Worm (Caenorhabditis elegans): Measurements from ENCODE around the gene clec-4.

Gene clec-4

DNA sequence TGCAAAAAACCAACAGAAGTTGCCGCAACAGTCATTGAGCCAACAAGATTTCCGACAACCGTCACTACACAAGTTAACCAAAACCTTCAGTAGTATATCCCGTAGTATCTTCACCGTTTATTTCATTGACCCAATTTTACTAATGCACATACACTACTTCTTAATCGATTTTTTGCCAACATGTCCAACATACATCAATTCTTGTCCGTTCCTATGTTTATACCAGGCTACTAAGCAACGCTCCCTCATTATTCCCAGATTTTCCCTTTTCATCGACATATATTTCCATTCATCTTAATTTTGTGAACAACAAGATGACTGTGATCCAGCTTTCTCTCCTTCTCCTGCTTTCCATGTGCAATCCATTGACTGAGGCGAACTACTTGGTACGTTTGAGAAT is 15.1 kb downstream of the clec-4 start, which contains the start of gene F49C5.7:
Gene F49C5.7 (plus strand): TSS at position 301 of the 400 bp plus-strand sequence.
- TF ChIP-seq fkh-10 (GFP tag; optimal IDR thresholded peaks at IDR 0.05): no peak
- no peak for TF ChIP-seq nhr-76 (tag; optimal IDR thresholded peaks at IDR 0.05)
- no peak for TF ChIP-seq pqm-1 (tag; optimal IDR thresholded peaks at IDR 0.05)
- no peak for TF ChIP-seq nhr-19 (GFP tag; conservative IDR thresholded peaks at IDR 0.05)
- no peak for TF ChIP-seq hpl-2 (GFP tag; optimal IDR thresholded peaks at IDR 0.05)
- no peak for TF ChIP-seq unc-30 (tag; optimal IDR thresholded peaks at IDR 0.05)
- TF ChIP-seq alr-1 (tag; optimal IDR thresholded peaks at IDR 0.05; ENCODE audit: borderline replicate concordance): no peak
- no peak for TF ChIP-seq snu-23 (GFP tag; optimal IDR thresholded peaks at IDR 0.05)
- no peak for TF ChIP-seq aha-1 (tag; optimal IDR thresholded peaks at IDR 0.05)
- no peak for TF ChIP-seq unc-98 (GFP tag; IDR thresholded peaks at IDR 0.05)
- no peak for TF ChIP-seq sox-4 (tag; optimal IDR thresholded peaks at IDR 0.05)
- no peak for TF ChIP-seq nhr-77 (tag; optimal IDR thresholded peaks at IDR 0.05)

ce11 chrII:12560210-12560609 is 20.7 kb downstream of the clec-4 start, which contains the start of gene F49C5.12:
Gene F49C5.12, minus strand, starts transcription at chrII:12560310.
- TF ChIP-seq grh-1 (GFP tag; IDR thresholded peaks at IDR 0.05) (no peak), unc-130 (tag; optimal IDR thresholded peaks at IDR 0.05) (no peak), nhr-237 (tag; optimal IDR thresholded peaks at IDR 0.05) (no peak)

DNA sequence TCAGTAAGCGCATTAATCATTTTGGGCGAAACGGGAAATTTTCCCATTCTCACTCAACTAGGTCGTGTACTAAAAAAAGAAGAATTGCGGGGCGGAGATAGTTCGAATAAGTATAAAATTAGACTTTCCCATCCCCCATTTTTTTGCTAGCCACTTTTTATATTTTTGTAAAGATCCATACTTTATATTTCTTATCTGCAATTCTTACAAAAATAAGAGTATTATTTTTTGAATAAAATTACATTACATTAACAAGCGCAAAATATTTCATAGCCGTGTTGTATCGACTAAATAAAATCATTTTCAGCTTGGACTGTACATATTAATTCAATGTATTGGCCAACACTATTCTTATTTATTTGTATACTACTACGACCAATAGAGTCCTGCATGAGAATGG is 25.3 kb downstream of the clec-4 start, which contains the start of gene F49C5.11:
Gene F49C5.11 (plus strand): TSS at position 301 of the 400 bp plus-strand sequence.
- TF ChIP-seq nhr-84 (tag; optimal IDR thresholded peaks at IDR 0.05) (no peak), zip-4 (GFP tag; optimal IDR thresholded peaks at IDR 0.05) (no peak), efl-3 (GFP tag; optimal IDR thresholded peaks at IDR 0.05) (no peak), ceh-8 (GFP tag; optimal IDR thresholded peaks at IDR 0.05) (no peak), lin-39 (tag; optimal IDR thresholded peaks at IDR 0.05) (no peak), sup-37 (GFP tag; optimal IDR thresholded peaks at IDR 0.05) (no peak), lin-14 (GFP tag; optimal IDR thresholded peaks at IDR 0.05) (no peak), irx-1 (tag; optimal IDR thresholded peaks at IDR 0.05) (no peak), nhr-19 (GFP tag; conservative IDR thresholded peaks at IDR 0.05) (no peak)

DNA sequence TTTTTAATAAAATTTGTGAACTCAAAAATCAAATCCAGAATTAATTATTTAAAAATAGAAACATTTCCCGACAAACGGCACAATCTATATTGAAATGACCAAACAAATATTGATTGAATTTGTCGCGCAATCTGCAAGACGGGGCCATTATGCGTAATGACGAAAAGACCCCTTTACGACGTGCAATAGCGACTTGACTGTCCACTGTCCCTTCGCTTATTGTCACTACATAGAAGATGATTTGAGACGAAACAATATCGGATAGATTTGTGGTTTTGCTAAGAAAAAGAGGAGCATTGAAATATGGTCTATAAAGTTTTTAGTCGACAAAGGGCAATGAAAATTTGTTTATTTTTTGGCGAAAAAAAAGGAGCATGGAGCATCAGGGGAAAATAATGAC is 30.0 kb downstream of the clec-4 start:
- no peak for TF ChIP-seq nhr-11 (tag; optimal IDR thresholded peaks at IDR 0.05)
- TF ChIP-seq nhr-19 (GFP tag; conservative IDR thresholded peaks at IDR 0.05): no peak
- TF ChIP-seq pqm-1 (tag; optimal IDR thresholded peaks at IDR 0.05): no peak
- no peak for TF ChIP-seq ztf-4 (tag; optimal IDR thresholded peaks at IDR 0.05)
- TF ChIP-seq unc-86 (tag; optimal IDR thresholded peaks at IDR 0.05): no peak
- no peak for TF ChIP-seq fkh-10 (GFP tag; optimal IDR thresholded peaks at IDR 0.05)
- no peak for TF ChIP-seq unc-62 (GFP tag; optimal IDR thresholded peaks at IDR 0.05)
- no peak for TF ChIP-seq snpc-4 (tag; optimal IDR thresholded peaks at IDR 0.05)
- TF ChIP-seq blmp-1 (tag; optimal IDR thresholded peaks at IDR 0.05): no peak

ce11 chrII:12549613-12550012 is 31.3 kb downstream of the clec-4 start:
- no peak for TF ChIP-seq sptf-1 (tag; optimal IDR thresholded peaks at IDR 0.05)
- no peak for TF ChIP-seq C34B4.2 (tag; optimal IDR thresholded peaks at IDR 0.05)
- no peak for TF ChIP-seq grh-1 (GFP tag; IDR thresholded peaks at IDR 0.05)
- TF ChIP-seq lsy-2 (tag; optimal IDR thresholded peaks at IDR 0.05): no peak
- TF ChIP-seq ztf-11 (tag; optimal IDR thresholded peaks at IDR 0.05): no peak
- no peak for TF ChIP-seq nhr-76 (tag; optimal IDR thresholded peaks at IDR 0.05)
- no peak for TF ChIP-seq fkh-8 (tag; optimal IDR thresholded peaks at IDR 0.05)
- TF ChIP-seq blmp-1 (tag; optimal IDR thresholded peaks at IDR 0.05): peak; percentile 8
- TF ChIP-seq aha-1 (tag; optimal IDR thresholded peaks at IDR 0.05): no peak
- no peak for TF ChIP-seq ceh-90 (tag; optimal IDR thresholded peaks at IDR 0.05)
- TF ChIP-seq jun-1 (tag; optimal IDR thresholded peaks at IDR 0.05): no peak
- no peak for TF ChIP-seq lin-15B (tag; optimal IDR thresholded peaks at IDR 0.05)
- TF ChIP-seq swsn-7 (tag; optimal IDR thresholded peaks at IDR 0.05): no peak
- TF ChIP-seq elt-3 (tag; optimal IDR thresholded peaks at IDR 0.05): no peak
- TF ChIP-seq nhr-85 (tag): peak; percentile 55
- no peak for TF ChIP-seq nhr-12 (tag; optimal IDR thresholded peaks at IDR 0.05)
- TF ChIP-seq mdl-1 (tag; optimal IDR thresholded peaks at IDR 0.05): no peak
- TF ChIP-seq zip-4 (GFP tag; optimal IDR thresholded peaks at IDR 0.05): no peak

Measured in whole organism, L1 larva.